Worm (Caenorhabditis elegans) whole organism, late embryonic: ENCODE measurements around the gene Y48A6B.9.
A peak's percentile ranks its signal among the peaks of the same experiment; 100 is the strongest.

Experiments
- C38D4.7 ChIP-seq: fragments of 200-800 bp; sonication (Bioruptor generic); optimal IDR thresholded peaks from 2 replicates; lab custom pipeline; 2018; ENCODE audit warnings: mild to moderate bottlenecking, missing genetic modification characterization, moderate library complexity, missing compliant biosample characterization
- ahr-1 ChIP-seq: sonication (generic microtip); optimal IDR thresholded peaks from 2 replicates; lab custom pipeline; 2016; ENCODE audit warnings: missing genetic modification characterization, missing compliant biosample characterization
- ceh-18 ChIP-seq: sonication (generic microtip); optimal IDR thresholded peaks from 2 replicates; lab custom pipeline; 2016; ENCODE audit warnings: missing genetic modification characterization, missing compliant biosample characterization
- ceh-24 ChIP-seq: sonication (generic microtip); optimal IDR thresholded peaks from 2 replicates; lab custom pipeline; 2016; ENCODE audit warnings: mild to moderate bottlenecking, missing genetic modification characterization, missing compliant biosample characterization
- ceh-31 ChIP-seq: sonication (generic microtip); optimal IDR thresholded peaks from 2 replicates; lab custom pipeline; 2016; ENCODE audit warnings: missing genetic modification characterization, missing compliant biosample characterization
- ceh-34 ChIP-seq: sonication (generic microtip); optimal IDR thresholded peaks from 2 replicates; lab custom pipeline; 2016; ENCODE audit warnings: mild to moderate bottlenecking, missing genetic modification characterization, missing compliant biosample characterization
- ceh-45 ChIP-seq: fragments of 200-800 bp; sonication (Bioruptor generic); IDR thresholded peaks from 2 replicates; pipeline ENCODE4 v1.3.6; 2022; ENCODE audit warnings: missing genetic modification reagents, missing genetic modification characterization, missing compliant biosample characterization
- che-1 ChIP-seq: sonication (generic microtip); optimal IDR thresholded peaks from 2 replicates; lab custom pipeline; 2016; ENCODE audit warnings: mild to moderate bottlenecking, missing genetic modification characterization, missing compliant biosample characterization
- elt-2 ChIP-seq: sonication (generic microtip); optimal IDR thresholded peaks from 2 replicates; lab custom pipeline; 2016; ENCODE audit warnings: missing genetic modification reagents, missing genetic modification characterization, missing compliant biosample characterization
- nfya-1 ChIP-seq: sonication (generic microtip); optimal IDR thresholded peaks from 2 replicates; lab custom pipeline; 2017; ENCODE audit warnings: missing genetic modification characterization, mild to moderate bottlenecking, missing compliant biosample characterization, antibody characterized with exemption, moderate library complexity
- npax-4 ChIP-seq: sonication (generic microtip); optimal IDR thresholded peaks from 2 replicates; lab custom pipeline; 2016; ENCODE audit warnings: missing genetic modification characterization, missing compliant biosample characterization
- pha-2 ChIP-seq: sonication (generic microtip); optimal IDR thresholded peaks from 2 replicates; lab custom pipeline; 2017; ENCODE audit warnings: mild to moderate bottlenecking, missing genetic modification characterization, missing compliant biosample characterization
- pha-4 ChIP-seq: fragments of 150-350 bp; optimal IDR thresholded peaks from 2 replicates; lab custom pipeline; 2018; ENCODE audit warnings: missing biosample characterization, missing genetic modification reagents, missing genetic modification characterization
- pqm-1 ChIP-seq: sonication (generic microtip); optimal IDR thresholded peaks from 2 replicates; lab custom pipeline; 2016; ENCODE audit warnings: missing genetic modification characterization, missing compliant biosample characterization
- unc-42 ChIP-seq: sonication (generic microtip); optimal IDR thresholded peaks from 2 replicates; lab custom pipeline; 2016; ENCODE audit warnings: missing genotype, missing genetic modification characterization, missing compliant biosample characterization

The Y48A6B.9 gene

DNA sequence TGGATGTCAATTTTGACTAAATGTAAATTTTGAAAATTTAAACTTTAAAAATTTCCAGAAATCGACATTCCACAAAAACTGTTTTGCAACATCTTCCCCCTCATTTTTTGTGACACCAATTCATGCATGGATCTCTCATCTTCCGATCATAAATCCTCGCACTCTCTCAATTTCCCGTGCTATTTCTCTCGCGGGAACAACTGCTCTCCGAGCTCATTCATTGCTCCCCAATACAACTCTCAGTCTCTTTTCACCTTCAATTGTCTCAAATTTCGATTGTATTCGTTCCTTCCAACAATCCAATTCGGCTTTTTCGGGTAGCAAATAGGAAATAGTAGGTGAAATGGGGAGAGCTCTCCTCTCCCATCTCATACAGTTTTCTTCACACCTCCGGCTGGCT, 49.6 kb downstream of the Y48A6B.9 start:
- TF ChIP-seq C38D4.7 (no peak), ceh-24 (tag; lab: Kevin White, UChicago) (no peak), ceh-18 (tag; lab: Kevin White, UChicago) (peak; percentile 18), ceh-34 (tag; lab: Kevin White, UChicago) (peak; percentile 42), elt-2 (tag; lab: Kevin White, UChicago) (no peak), npax-4 (tag; lab: Kevin White, UChicago) (no peak), ceh-45 (GFP tag; lab: Robert Waterston, UW) (no peak), pqm-1 (tag; lab: Kevin White, UChicago) (no peak), unc-42 (tag; lab: Kevin White, UChicago) (no peak)
- TF ChIP-seq, all 69 proteins: peak for 2

DNA sequence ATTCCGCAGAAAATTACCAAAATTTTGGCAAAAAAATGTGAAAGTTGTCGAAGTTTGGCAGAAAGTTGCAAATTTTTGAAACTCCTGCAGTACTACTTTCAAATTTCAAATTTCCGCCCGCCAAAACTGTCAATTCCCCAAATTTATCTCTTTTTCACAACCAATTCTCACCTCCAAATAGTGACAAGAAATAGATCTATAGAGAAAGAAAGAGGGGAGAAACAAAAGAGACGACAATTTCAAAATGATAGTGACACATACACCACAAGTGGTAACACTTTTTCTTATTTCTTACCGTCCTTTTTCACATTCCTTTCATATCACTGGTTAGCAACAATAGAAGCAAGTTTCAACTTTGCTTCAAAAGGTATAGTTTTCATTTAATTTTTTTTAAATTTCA, 51.0 kb downstream of the Y48A6B.9 start:
- TF ChIP-seq che-1 (tag; lab: Kevin White, UChicago) (no peak), pha-2 (no peak), ahr-1 (tag; lab: Kevin White, UChicago) (no peak), ceh-31 (tag; lab: Kevin White, UChicago) (no peak), pha-4 (tag; lab: Kevin White, UChicago) (no peak), nfya-1 (tag; lab: Kevin White, UChicago) (no peak)
